Worm (Caenorhabditis elegans) whole organism, L4 larva: ENCODE data around the gene znf-622.

Experiments used
- D1046.2 ChIP-seq: fragments of 200-800 bp; sonication (Bioruptor generic); IDR thresholded peaks from 2 replicates; pipeline ENCODE4 v1.3.6; 2022; ENCODE audit warnings: missing genetic modification characterization, missing compliant biosample characterization
- F10B5.3 ChIP-seq: sonication (generic microtip); optimal IDR thresholded peaks from 2 replicates; lab custom pipeline; 2016; ENCODE audit warnings: mild to moderate bottlenecking, missing genetic modification characterization, missing compliant biosample characterization
- R02D3.7 ChIP-seq: fragments of 150-350 bp; sonication (generic microtip); optimal IDR thresholded peaks from 3 replicates; lab custom pipeline; 2014; ENCODE audit warnings: missing biosample characterization, missing genetic modification characterization
- Y105C5A.15 ChIP-seq: fragments of 200-800 bp; sonication (Bioruptor generic); IDR thresholded peaks from 2 replicates; pipeline ENCODE4 v1.3.6; 2022; ENCODE audit warnings: missing genetic modification characterization, missing compliant biosample characterization
- aha-1 ChIP-seq: fragments of 150-350 bp; peaks from one replicate; lab custom pipeline; 2014; ENCODE audit warnings: missing biosample characterization, missing genetic modification characterization
- aly-2 ChIP-seq: sonication (generic microtip); optimal IDR thresholded peaks from 2 replicates; lab custom pipeline; 2018; ENCODE audit warnings: missing biosample characterization, missing genetic modification characterization
- daf-8 ChIP-seq: fragments of 200-800 bp; sonication (Bioruptor generic); IDR thresholded peaks from 2 replicates; pipeline ENCODE4 v1.3.6; 2022; ENCODE audit warnings: missing genetic modification characterization, missing compliant biosample characterization
- lin-13 ChIP-seq: fragments of 150-350 bp; optimal IDR thresholded peaks from 2 replicates; lab custom pipeline; 2014; ENCODE audit warnings: missing biosample characterization, missing genetic modification reagents, missing genetic modification characterization
- lin-39 ChIP-seq: fragments of 150-350 bp; optimal IDR thresholded peaks from 2 replicates; lab custom pipeline; 2014; ENCODE audit warnings: missing biosample characterization, missing genetic modification reagents, missing genetic modification characterization
- lsy-2 ChIP-seq, 2 experiments: fragments of 150-350 bp in 1 of 2; sonication (generic microtip) in 1 of 2; optimal IDR thresholded peaks; 2 replicates each; lab custom pipeline; 2014 to 2017; ENCODE audit warnings: missing biosample characterization in 2 of 2, missing genetic modification characterization in 2 of 2
- nhr-237 ChIP-seq: sonication (generic microtip); optimal IDR thresholded peaks from 2 replicates; lab custom pipeline; 2017; ENCODE audit warnings: missing biosample characterization, missing genetic modification characterization
- snpc-4 ChIP-seq: fragments of 150-350 bp; optimal IDR thresholded peaks from 2 replicates; lab custom pipeline; 2014; ENCODE audit warnings: missing biosample characterization, missing genetic modification characterization
- unc-39 ChIP-seq: sonication (generic microtip); optimal IDR thresholded peaks from 2 replicates; lab custom pipeline; 2017; ENCODE audit warnings: missing biosample characterization, missing genetic modification characterization
- ztf-11 ChIP-seq: fragments of 150-350 bp; optimal IDR thresholded peaks from 2 replicates; lab custom pipeline; 2014; ENCODE audit warnings: missing biosample characterization, missing genetic modification characterization

- TF ChIP-seq snpc-4 (tag; lab: Kevin White, UChicago) (no peak), lsy-2 (tag; optimal IDR thresholded peaks at IDR 0.05; lab: Kevin White, UChicago) (no peak), ztf-11 (tag; lab: Kevin White, UChicago) (no peak), nhr-237 (no peak), unc-39 (no peak), D1046.2 (GFP tag; lab: Robert Waterston, UW) (no peak), Y105C5A.15 (GFP tag; lab: Robert Waterston, UW) (no peak), aha-1 (tag; lab: Kevin White, UChicago) (no peak), daf-8 (GFP tag; lab: Robert Waterston, UW) (no peak), R02D3.7 (tag; lab: Kevin White, UChicago) (no peak), lin-13 (GFP tag; lab: Kevin White, UChicago) (no peak), F10B5.3 (tag; lab: Kevin White, UChicago) (no peak), aly-2 (tag; lab: Kevin White, UChicago) (no peak), lin-39 (tag; lab: Kevin White, UChicago) (no peak)
Measured at ce11 chrIII:6358704-6359103, 22.7 kb upstream of the znf-622 start.
